Fruit fly (Drosophila melanogaster) S2 (cell line): Measurements from ENCODE around the gene CG43897.

Experiments used
- CG8478 ChIP-seq: fragments of >200 bp; optimal IDR thresholded peaks from 2 replicates; lab custom pipeline; 2018
- CTCF ChIP-seq, 2 experiments: fragments of >200 bp; optimal IDR thresholded peaks; 2 replicates each; lab custom pipeline; 2018

dm6 chr3L:9764307-9764706 lies 49.3 kb upstream of the CG43897 start:
- TF ChIP-seq CTCF (optimal IDR thresholded peaks at IDR 0.05; lab: Kevin White, UChicago) (no peak), CG8478 (lab: Kevin White, UChicago) (no peak)
